Worm (Caenorhabditis elegans): ENCODE measurements around the gene F52B11.5.

F52B11.5 gene

DNA sequence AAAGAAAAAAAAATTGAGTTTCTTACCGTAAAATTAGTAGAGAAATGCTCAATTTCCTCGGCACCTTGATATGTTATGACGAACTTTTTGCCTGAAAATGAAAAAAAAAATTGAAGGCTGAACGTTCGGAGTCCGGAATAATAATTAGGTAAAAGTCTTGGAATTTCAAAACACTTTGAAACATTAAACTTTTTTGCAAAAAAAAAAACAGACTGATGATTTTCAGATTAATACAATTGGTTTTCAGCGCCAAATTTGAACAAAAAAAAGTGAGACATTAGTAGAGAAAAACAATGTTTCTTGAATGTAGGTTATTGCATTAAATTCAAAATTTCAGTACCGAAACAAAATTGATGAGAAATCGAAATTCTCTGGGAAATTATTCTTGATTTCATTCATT is 20.9 kb upstream of the F52B11.5 start, which contains the start of gene nkcc-1:
nkcc-1 (minus strand) TSS at position 101 of the 400 bp plus-strand sequence.
- no peak for TF ChIP-seq M03D4.4 (tag; optimal IDR thresholded peaks at IDR 0.05)

ce11 chrIV:14119327-14119726 is 16.3 kb upstream of the F52B11.5 start:
- no peak for TF ChIP-seq bed-3 (GFP tag; optimal IDR thresholded peaks at IDR 0.05)
- peak; percentile 47 for TF ChIP-seq pha-4 (tag; optimal IDR thresholded peaks at IDR 0.05)
- no peak for TF ChIP-seq hlh-1 (tag; optimal IDR thresholded peaks at IDR 0.05)
- no peak for TF ChIP-seq lin-13 (tag; optimal IDR thresholded peaks at IDR 0.05)

- no peak for TF ChIP-seq snpc-4 (tag; optimal IDR thresholded peaks at IDR 0.05)
- TF ChIP-seq flh-1 (GFP tag; optimal IDR thresholded peaks at IDR 0.05) = no peak
- TF ChIP-seq cnd-1 (tag; optimal IDR thresholded peaks at IDR 0.05) = no peak
- TF ChIP-seq nhr-2 (tag; optimal IDR thresholded peaks at IDR 0.05) = no peak
- TF ChIP-seq ham-2 (GFP tag; optimal IDR thresholded peaks at IDR 0.05) = no peak
- no peak for TF ChIP-seq ztf-11 (tag; optimal IDR thresholded peaks at IDR 0.05)
- no peak for TF ChIP-seq elt-3 (tag; optimal IDR thresholded peaks at IDR 0.05)
- no peak for TF ChIP-seq ceh-83 (GFP tag; optimal IDR thresholded peaks at IDR 0.05)
- no peak for TF ChIP-seq lin-13 (tag; optimal IDR thresholded peaks at IDR 0.05)
- no peak for TF ChIP-seq ceh-39 (tag; optimal IDR thresholded peaks at IDR 0.05)
These were observed 12.5 kb upstream of the F52B11.5 start for ce11 chrIV:14115556-14115955.

- TF ChIP-seq zip-8 (tag; optimal IDR thresholded peaks at IDR 0.05) (no peak), nhr-76 (tag; optimal IDR thresholded peaks at IDR 0.05) (no peak), ceh-39 (tag; optimal IDR thresholded peaks at IDR 0.05) (no peak), mls-2 (tag; optimal IDR thresholded peaks at IDR 0.05) (no peak), ceh-43 (GFP tag; optimal IDR thresholded peaks at IDR 0.05) (no peak), tbx-8 (GFP tag; optimal IDR thresholded peaks at IDR 0.05) (no peak), unc-120 (tag; optimal IDR thresholded peaks at IDR 0.05; ENCODE audit: poor library complexity, severe bottlenecking) (no peak), elt-1 (tag; optimal IDR thresholded peaks at IDR 0.05; ENCODE audit: borderline replicate concordance, insufficient read depth) (no peak), lin-13 (tag; optimal IDR thresholded peaks at IDR 0.05) (no peak), unc-62 (GFP tag; optimal IDR thresholded peaks at IDR 0.05) (no peak), nhr-12 (tag; optimal IDR thresholded peaks at IDR 0.05) (no peak), drap-1 (GFP tag; optimal IDR thresholded peaks at IDR 0.05) (no peak), cnd-1 (tag; optimal IDR thresholded peaks at IDR 0.05) (no peak), elt-3 (tag; optimal IDR thresholded peaks at IDR 0.05) (no peak), snpc-4 (tag; optimal IDR thresholded peaks at IDR 0.05) (no peak)
These were observed 12.0 kb upstream of the F52B11.5 start for ce11 chrIV:14115045-14115444.

DNA sequence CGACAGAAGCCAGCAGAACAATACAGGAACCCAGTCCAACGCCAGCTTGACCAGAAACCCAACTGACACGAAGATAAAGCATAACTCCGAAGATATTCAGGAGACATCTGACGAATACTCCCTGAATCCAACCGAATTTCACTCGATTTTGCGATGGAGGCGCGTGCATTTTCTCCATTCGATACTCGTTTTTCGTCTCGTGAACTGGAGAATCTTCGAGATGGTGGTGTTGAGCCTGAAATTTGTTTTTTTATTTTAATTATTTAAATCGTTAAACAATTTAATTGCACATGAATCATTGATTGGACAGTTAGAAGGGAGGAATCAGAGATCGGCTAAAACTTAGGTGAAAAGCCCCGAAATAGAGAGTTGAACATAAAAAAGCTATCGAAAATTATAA is 11.3 kb upstream of the F52B11.5 start:
- no peak for TF ChIP-seq zip-8 (tag; optimal IDR thresholded peaks at IDR 0.05)

ce11 chrIV:14113621-14114020 is 10.6 kb upstream of the F52B11.5 start:
- TF ChIP-seq ceh-83 (GFP tag; optimal IDR thresholded peaks at IDR 0.05) = no peak
- TF ChIP-seq elt-3 (tag; optimal IDR thresholded peaks at IDR 0.05) = no peak
- TF ChIP-seq tbx-8 (GFP tag; optimal IDR thresholded peaks at IDR 0.05) = no peak
- TF ChIP-seq M03D4.4 (tag; optimal IDR thresholded peaks at IDR 0.05) = no peak
- TF ChIP-seq unc-62 (GFP tag; optimal IDR thresholded peaks at IDR 0.05) = no peak
- TF ChIP-seq snpc-4 (tag; optimal IDR thresholded peaks at IDR 0.05) = no peak
- no peak for TF ChIP-seq nhr-2 (tag; optimal IDR thresholded peaks at IDR 0.05)
- no peak for TF ChIP-seq nhr-76 (tag; optimal IDR thresholded peaks at IDR 0.05)
- no peak for TF ChIP-seq unc-39 (tag; optimal IDR thresholded peaks at IDR 0.05)
- no peak for TF ChIP-seq ces-1 (GFP tag; optimal IDR thresholded peaks at IDR 0.05)
- TF ChIP-seq unc-120 (tag; optimal IDR thresholded peaks at IDR 0.05; ENCODE audit: poor library complexity, severe bottlenecking) = no peak
- no peak for TF ChIP-seq zip-8 (tag; optimal IDR thresholded peaks at IDR 0.05)
- TF ChIP-seq lin-13 (tag; optimal IDR thresholded peaks at IDR 0.05) = no peak
- no peak for TF ChIP-seq elt-1 (tag; optimal IDR thresholded peaks at IDR 0.05; ENCODE audit: borderline replicate concordance, insufficient read depth)
- TF ChIP-seq lsy-2 (tag; optimal IDR thresholded peaks at IDR 0.05) = no peak

DNA sequence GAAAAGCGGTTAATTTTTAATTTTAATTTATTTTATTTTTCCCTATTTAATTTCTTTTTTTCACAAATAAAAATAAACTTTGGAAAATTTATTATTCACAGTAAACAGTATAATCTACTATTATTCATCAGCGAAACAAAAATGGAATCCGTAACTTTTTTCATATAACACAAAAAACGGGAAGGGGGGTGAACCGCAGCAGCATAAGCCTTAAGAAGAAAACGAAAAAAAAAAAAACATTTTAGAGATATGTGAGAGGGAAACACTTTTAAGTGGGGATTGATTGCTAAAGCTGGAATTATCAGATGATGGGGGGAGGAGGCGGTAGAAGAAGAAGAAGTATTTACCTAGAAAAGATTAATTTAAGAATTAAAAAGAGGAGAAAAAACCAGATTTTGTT is 4.6 kb upstream of the F52B11.5 start:
- TF ChIP-seq nhr-28 (tag; optimal IDR thresholded peaks at IDR 0.05) (no peak), sem-2 (GFP tag; optimal IDR thresholded peaks at IDR 0.05) (no peak), flh-1 (GFP tag; optimal IDR thresholded peaks at IDR 0.05) (no peak), mep-1 (tag; optimal IDR thresholded peaks at IDR 0.05) (no peak), nhr-237 (tag; optimal IDR thresholded peaks at IDR 0.05) (no peak), elt-3 (tag; optimal IDR thresholded peaks at IDR 0.05) (no peak), drap-1 (GFP tag; optimal IDR thresholded peaks at IDR 0.05) (no peak), blmp-1 (tag; optimal IDR thresholded peaks at IDR 0.05) (no peak), snpc-4 (tag; optimal IDR thresholded peaks at IDR 0.05) (no peak), ceh-43 (GFP tag; optimal IDR thresholded peaks at IDR 0.05) (no peak), cnd-1 (tag; optimal IDR thresholded peaks at IDR 0.05) (no peak), elt-1 (tag; optimal IDR thresholded peaks at IDR 0.05; ENCODE audit: borderline replicate concordance, insufficient read depth) (no peak), ztf-11 (tag; optimal IDR thresholded peaks at IDR 0.05) (no peak), mls-2 (tag; optimal IDR thresholded peaks at IDR 0.05) (no peak)

Measured in whole organism, mixed stage, embryonic.